Fruit fly (Drosophila melanogaster): ENCODE data around the gene CG13028.

DNA sequence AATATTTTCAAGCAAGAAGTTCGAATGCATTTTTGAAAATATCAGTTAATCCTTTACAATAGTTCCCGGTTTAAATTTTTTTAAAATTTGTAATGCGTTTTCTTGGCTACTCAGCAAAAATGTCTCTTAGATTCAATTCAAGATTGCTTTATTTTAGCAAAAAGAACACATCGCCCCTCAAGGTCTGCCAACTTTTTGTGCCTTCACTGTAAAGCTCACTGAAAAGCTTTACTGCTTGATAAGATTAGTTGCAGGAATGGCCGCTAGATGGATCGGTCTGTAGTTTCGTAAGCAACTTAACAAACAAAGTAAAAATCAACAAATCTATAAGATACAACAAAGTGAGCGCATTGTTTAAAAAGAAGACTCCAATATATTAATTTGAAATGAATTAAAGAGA, 39.0 kb upstream of the CG13028 start:
- TF ChIP-seq kay (GFP tag; ENCODE audit: borderline replicate concordance) (no peak), CG33017 (tag; optimal IDR thresholded peaks at IDR 0.05) (no peak), Clk (GFP tag; optimal IDR thresholded peaks at IDR 0.05) (no peak), CG12768 (GFP tag; optimal IDR thresholded peaks at IDR 0.05) (no peak), cnc (optimal IDR thresholded peaks at IDR 0.05) (no peak), Mnt (GFP tag; optimal IDR thresholded peaks at IDR 0.05) (no peak), CG7045 (GFP tag; optimal IDR thresholded peaks at IDR 0.05) (no peak), pad (GFP tag; optimal IDR thresholded peaks at IDR 0.05) (no peak), toe (GFP tag; optimal IDR thresholded peaks at IDR 0.05) (no peak), ovo (GFP tag; optimal IDR thresholded peaks at IDR 0.05) (no peak)
